Worm (Caenorhabditis elegans) whole organism, L1 larva: ENCODE data around the gene zhit-2.

ENCODE experiments used
- C04F5.9 ChIP-seq: sonication (generic microtip); optimal IDR thresholded peaks from 2 replicates; lab custom pipeline; 2016; ENCODE audit warnings: missing genetic modification characterization, missing compliant biosample characterization
- C16A3.4 ChIP-seq: fragments of 150-350 bp; optimal IDR thresholded peaks from 2 replicates; lab custom pipeline; 2014; ENCODE audit warnings: missing biosample characterization, missing genetic modification characterization
- C34B4.2 ChIP-seq: sonication (generic microtip); optimal IDR thresholded peaks from 2 replicates; lab custom pipeline; 2017; ENCODE audit warnings: mild to moderate bottlenecking, missing genetic modification characterization, missing compliant biosample characterization
- F16B12.6 ChIP-seq: fragments of 150-350 bp; optimal IDR thresholded peaks from 2 replicates; lab custom pipeline; 2014; ENCODE audit warnings: missing biosample characterization, missing genetic modification characterization
- Y116A8C.19 ChIP-seq: sonication (generic microtip); optimal IDR thresholded peaks from 2 replicates; lab custom pipeline; 2016; ENCODE audit warnings: missing compliant biosample characterization, missing genetic modification characterization, borderline replicate concordance
- aha-1 ChIP-seq: fragments of 150-350 bp; optimal IDR thresholded peaks from 2 replicates; lab custom pipeline; 2014; ENCODE audit warnings: missing biosample characterization, missing genetic modification characterization
- aly-2 ChIP-seq: fragments of 150-350 bp; optimal IDR thresholded peaks from 2 replicates; lab custom pipeline; 2014; ENCODE audit warnings: missing biosample characterization, missing genetic modification characterization
- ama-1 ChIP-seq: fragments of 150-350 bp; optimal IDR thresholded peaks from 2 replicates; lab custom pipeline; 2014
- ceh-63 ChIP-seq: fragments of 200-800 bp; sonication (Bioruptor generic); optimal IDR thresholded peaks from 2 replicates; lab custom pipeline; 2018; ENCODE audit warnings: mild to moderate bottlenecking, missing genetic modification characterization, missing compliant biosample characterization
- ceh-88 ChIP-seq: fragments of 200-800 bp; sonication (Bioruptor generic); IDR thresholded peaks from 2 replicates; pipeline ENCODE4 v1.3.6; 2022; ENCODE audit warnings: missing genetic modification characterization, missing compliant biosample characterization
- ceh-90 ChIP-seq: sonication (generic microtip); optimal IDR thresholded peaks from 2 replicates; lab custom pipeline; 2016; ENCODE audit warnings: missing genetic modification characterization, missing compliant biosample characterization
- ces-1 ChIP-seq: fragments of 150-350 bp; optimal IDR thresholded peaks from 2 replicates; lab custom pipeline; 2014; ENCODE audit warnings: missing biosample characterization, missing genetic modification reagents, missing genetic modification characterization
- dsc-1 ChIP-seq: sonication (generic microtip); optimal IDR thresholded peaks from 2 replicates; lab custom pipeline; 2016; ENCODE audit warnings: mild to moderate bottlenecking, missing genetic modification characterization, missing compliant biosample characterization
- efl-1 ChIP-seq, 4 experiments: fragments of 150-350 bp; optimal IDR thresholded peaks in 3 of 4; peaks in 1 of 4; 1 replicate in 1 of 4; 2 replicates in 3 of 4; lab custom pipeline; 2014; ENCODE audit warnings: missing biosample characterization in 2 of 4, missing genetic modification characterization in 2 of 4, missing genetic modification reagents in 2 of 4
- egl-13 ChIP-seq: sonication (generic microtip); optimal IDR thresholded peaks from 2 replicates; lab custom pipeline; 2016; ENCODE audit warnings: missing genotype, missing genetic modification reagents, missing genetic modification characterization, missing compliant biosample characterization
- egl-27 ChIP-seq, 2 experiments: fragments of 150-350 bp in 1 of 2; sonication (generic microtip); optimal IDR thresholded peaks; 3 replicates each; lab custom pipeline; 2017 to 2018; ENCODE audit warnings: missing biosample characterization in 2 of 2, missing genetic modification characterization in 2 of 2, missing genetic modification reagents in 2 of 2
- fkh-4 ChIP-seq: sonication (generic microtip); optimal IDR thresholded peaks from 2 replicates; lab custom pipeline; 2016; ENCODE audit warnings: missing compliant biosample characterization, missing genetic modification characterization, borderline replicate concordance
- fkh-8 ChIP-seq: sonication (generic microtip); optimal IDR thresholded peaks from 2 replicates; lab custom pipeline; 2016; ENCODE audit warnings: mild to moderate bottlenecking, missing genetic modification characterization, missing compliant biosample characterization
- fos-1 ChIP-seq: fragments of 150-350 bp; optimal IDR thresholded peaks from 2 replicates; lab custom pipeline; 2014; ENCODE audit warnings: missing biosample characterization, missing genetic modification characterization
- grh-1 ChIP-seq: fragments of 200-800 bp; sonication (Bioruptor generic); IDR thresholded peaks from 2 replicates; pipeline ENCODE4 v1.3.6; 2022; ENCODE audit warnings: missing genetic modification reagents, missing genetic modification characterization, missing compliant biosample characterization
- hlh-17 ChIP-seq: fragments of 200-800 bp; sonication (Bioruptor generic); optimal IDR thresholded peaks from 2 replicates; lab custom pipeline; 2018; ENCODE audit warnings: missing genetic modification characterization, mild to moderate bottlenecking, missing compliant biosample characterization, moderate library complexity, borderline replicate concordance
- irx-1 ChIP-seq: sonication (generic microtip); optimal IDR thresholded peaks from 2 replicates; lab custom pipeline; 2016; ENCODE audit warnings: missing genetic modification characterization, missing compliant biosample characterization
- isw-1 ChIP-seq: fragments of 200-800 bp; sonication (Bioruptor generic); IDR thresholded peaks from 2 replicates; pipeline ENCODE4 v1.3.6; 2022; ENCODE audit warnings: missing genetic modification characterization, missing compliant biosample characterization
- lin-13 ChIP-seq: fragments of 150-350 bp; optimal IDR thresholded peaks from 2 replicates; lab custom pipeline; 2014; ENCODE audit warnings: missing biosample characterization, missing genetic modification reagents, missing genetic modification characterization
- lin-14 ChIP-seq: fragments of 200-800 bp; sonication (Bioruptor generic); optimal IDR thresholded peaks from 2 replicates; lab custom pipeline; 2018; ENCODE audit warnings: mild to moderate bottlenecking, missing genetic modification characterization, moderate library complexity, missing compliant biosample characterization
- lin-35 ChIP-seq, 2 experiments: fragments of 150-350 bp; optimal IDR thresholded peaks; 2 replicates each; lab custom pipeline; 2014; ENCODE audit warnings: missing biosample characterization in 2 of 2, missing genetic modification characterization in 2 of 2, missing genetic modification reagents in 2 of 2
- lin-39 ChIP-seq: fragments of 150-350 bp; optimal IDR thresholded peaks from 2 replicates; lab custom pipeline; 2014; ENCODE audit warnings: missing biosample characterization, missing genetic modification reagents, missing genetic modification characterization
- lir-3 ChIP-seq: sonication (generic microtip); optimal IDR thresholded peaks from 2 replicates; lab custom pipeline; 2016; ENCODE audit warnings: mild to moderate bottlenecking, missing genetic modification characterization, moderate library complexity, missing compliant biosample characterization; ENCODE audit not compliant: poor library complexity
- lsy-2 ChIP-seq, 2 experiments: fragments of 150-350 bp; optimal IDR thresholded peaks; 2 replicates each; lab custom pipeline; 2014; ENCODE audit warnings: missing biosample characterization in 2 of 2, missing genetic modification characterization in 2 of 2
- mab-9 ChIP-seq: fragments of 200-800 bp; sonication (Bioruptor generic); IDR thresholded peaks from 2 replicates; pipeline ENCODE4 v1.3.6; 2022; ENCODE audit warnings: missing genetic modification reagents, missing genetic modification characterization, missing compliant biosample characterization
- mdl-1 ChIP-seq, 2 experiments: fragments of 150-350 bp; optimal IDR thresholded peaks; 2 replicates each; lab custom pipeline; 2014 to 2017; ENCODE audit warnings: missing biosample characterization in 2 of 2, missing genetic modification characterization in 2 of 2, inconsistent platforms in 1 of 2
- mep-1 ChIP-seq: fragments of 150-350 bp; optimal IDR thresholded peaks from 2 replicates; lab custom pipeline; 2014; ENCODE audit warnings: missing biosample characterization, missing genetic modification characterization
- nhr-11 ChIP-seq: fragments of 150-350 bp; optimal IDR thresholded peaks from 2 replicates; lab custom pipeline; 2014; ENCODE audit warnings: missing biosample characterization, missing genetic modification characterization
- nhr-12 ChIP-seq: sonication (generic microtip); optimal IDR thresholded peaks from 2 replicates; lab custom pipeline; 2017; ENCODE audit warnings: missing biosample characterization, missing genetic modification characterization
- nhr-19 ChIP-seq: fragments of 200-800 bp; sonication (Bioruptor generic); conservative IDR thresholded peaks from 2 replicates; pipeline ENCODE4 v1.3.6; 2022; ENCODE audit warnings: missing genetic modification characterization, missing compliant biosample characterization
- nhr-20 ChIP-seq: sonication (generic microtip); optimal IDR thresholded peaks from 2 replicates; lab custom pipeline; 2016; ENCODE audit warnings: mild to moderate bottlenecking, missing genetic modification characterization, missing compliant biosample characterization
- nhr-47 ChIP-seq: sonication (generic microtip); optimal IDR thresholded peaks from 2 replicates; lab custom pipeline; 2016; ENCODE audit warnings: mild to moderate bottlenecking, missing genetic modification characterization, moderate library complexity, missing compliant biosample characterization
- nhr-71 ChIP-seq: sonication (generic microtip); optimal IDR thresholded peaks from 2 replicates; lab custom pipeline; 2016; ENCODE audit warnings: mild to moderate bottlenecking, missing genetic modification characterization, moderate library complexity, missing compliant biosample characterization
- nhr-77 ChIP-seq: fragments of 150-350 bp; optimal IDR thresholded peaks from 2 replicates; lab custom pipeline; 2014; ENCODE audit warnings: missing biosample characterization, missing genetic modification characterization
- nhr-84 ChIP-seq: sonication (generic microtip); optimal IDR thresholded peaks from 2 replicates; lab custom pipeline; 2017; ENCODE audit warnings: missing biosample characterization, missing genetic modification characterization
- nhr-85 ChIP-seq: sonication (generic microtip); peaks from one replicate; lab custom pipeline; 2016; ENCODE audit warnings: missing genetic modification characterization, inconsistent platforms, missing compliant biosample characterization
- nhr-90 ChIP-seq: sonication (generic microtip); optimal IDR thresholded peaks from 2 replicates; lab custom pipeline; 2016; ENCODE audit warnings: mild to moderate bottlenecking, missing genetic modification characterization, missing compliant biosample characterization; ENCODE audit not compliant: poor library complexity
- rnt-1 ChIP-seq: sonication (generic microtip); optimal IDR thresholded peaks from 2 replicates; lab custom pipeline; 2016; ENCODE audit warnings: mild to moderate bottlenecking, missing genetic modification characterization, moderate library complexity, missing compliant biosample characterization
- skn-1 ChIP-seq: fragments of 150-350 bp; optimal IDR thresholded peaks from 2 replicates; lab custom pipeline; 2014; ENCODE audit warnings: missing biosample characterization, missing genetic modification characterization
- snpc-4 ChIP-seq: fragments of 150-350 bp; optimal IDR thresholded peaks from 2 replicates; lab custom pipeline; 2014; ENCODE audit warnings: missing biosample characterization, missing genetic modification characterization
- snu-23 ChIP-seq: sonication (generic microtip); optimal IDR thresholded peaks from 2 replicates; lab custom pipeline; 2016; ENCODE audit warnings: missing genetic modification characterization, missing compliant biosample characterization
- swsn-7 ChIP-seq: sonication (generic microtip); optimal IDR thresholded peaks from 2 replicates; lab custom pipeline; 2016; ENCODE audit warnings: missing genetic modification characterization, missing compliant biosample characterization
- unc-30 ChIP-seq: sonication (generic microtip); optimal IDR thresholded peaks from 2 replicates; lab custom pipeline; 2017; ENCODE audit warnings: missing biosample characterization, missing genetic modification characterization
- unc-86 ChIP-seq: sonication (generic microtip); optimal IDR thresholded peaks from 2 replicates; lab custom pipeline; 2016; ENCODE audit warnings: missing genetic modification characterization, missing compliant biosample characterization
- vab-15 ChIP-seq: sonication (generic microtip); optimal IDR thresholded peaks from 2 replicates; lab custom pipeline; 2017; ENCODE audit warnings: missing genotype, mild to moderate bottlenecking, missing genetic modification characterization, missing compliant biosample characterization
- xbp-1 ChIP-seq: sonication (generic microtip); optimal IDR thresholded peaks from 2 replicates; lab custom pipeline; 2016; ENCODE audit warnings: missing genetic modification characterization, missing compliant biosample characterization
- zip-4 ChIP-seq: fragments of 200-800 bp; sonication (Bioruptor generic); optimal IDR thresholded peaks from 2 replicates; lab custom pipeline; 2018; ENCODE audit warnings: mild to moderate bottlenecking, missing genetic modification characterization, moderate library complexity, missing compliant biosample characterization
- ztf-11 ChIP-seq, 2 experiments: sonication (generic microtip); optimal IDR thresholded peaks; 2 replicates each; lab custom pipeline; 2016 to 2017; ENCODE audit warnings: missing genetic modification characterization in 2 of 2, missing biosample characterization in 1 of 2, missing compliant biosample characterization in 1 of 2
- ztf-4 ChIP-seq: fragments of 150-350 bp; optimal IDR thresholded peaks from 2 replicates; lab custom pipeline; 2014; ENCODE audit warnings: missing biosample characterization, missing genetic modification characterization

The zhit-2 gene

ce11 chrIII:4283175-4283574, 39.0 kb upstream of the zhit-2 start (continued):
- no peak for TF ChIP-seq ces-1 (GFP tag; lab: Kevin White, UChicago)
- TF ChIP-seq C16A3.4 (tag; lab: Kevin White, UChicago) = no peak
- no peak for TF ChIP-seq zip-4 (GFP tag; lab: Kevin White, UChicago)
- TF ChIP-seq lin-35 (GFP tag; optimal IDR thresholded peaks at IDR 0.05; lab: Kevin White, UChicago) = no peak
- no peak for TF ChIP-seq nhr-47 (tag; lab: Kevin White, UChicago)
- no peak for TF ChIP-seq egl-27 (tag; optimal IDR thresholded peaks at IDR 0.05; lab: Kevin White, UChicago)
- TF ChIP-seq nhr-20 (tag; lab: Kevin White, UChicago) = peak; percentile 55
- TF ChIP-seq Y116A8C.19 = no peak
- no peak for TF ChIP-seq C34B4.2
- TF ChIP-seq unc-30 (tag; lab: Kevin White, UChicago) = no peak
- TF ChIP-seq lin-13 = no peak
- peak; percentile 80 for TF ChIP-seq nhr-71
- no peak for TF ChIP-seq nhr-12 (tag; lab: Kevin White, UChicago)
- no peak for TF ChIP-seq nhr-77 (tag; lab: Kevin White, UChicago)
- no peak for TF ChIP-seq hlh-17 (GFP tag; lab: Kevin White, UChicago)
- no peak for TF ChIP-seq nhr-90 (tag; lab: Kevin White, UChicago)
- TF ChIP-seq grh-1 = no peak
- TF ChIP-seq nhr-85 = peak; percentile 10
- no peak for TF ChIP-seq F16B12.6 (tag; lab: Kevin White, UChicago)
- TF ChIP-seq lir-3 (tag; lab: Kevin White, UChicago) = peak; percentile 53
- no peak for TF ChIP-seq C04F5.9 (tag; lab: Kevin White, UChicago)
- TF ChIP-seq mep-1 (tag; lab: Kevin White, UChicago) = peak; percentile 41
- no peak for TF ChIP-seq nhr-84 (tag; lab: Kevin White, UChicago)
- no peak for TF ChIP-seq xbp-1 (tag; lab: Kevin White, UChicago)
- peak in 1 of 2 experiments; percentile 45 for TF ChIP-seq mdl-1 (tag; optimal IDR thresholded peaks at IDR 0.05; lab: Kevin White, UChicago)
- peak; percentile 85 for TF ChIP-seq lin-14
- no peak for TF ChIP-seq lin-39 (tag; lab: Kevin White, UChicago)
- no peak for TF ChIP-seq irx-1 (tag; lab: Kevin White, UChicago)
- TF ChIP-seq efl-1 (optimal IDR thresholded peaks at IDR 0.05; lab: Kevin White, UChicago) = peak in 1 of 2 experiments; percentile 26
- TF ChIP-seq efl-1 (GFP tag; optimal IDR thresholded peaks at IDR 0.05 in 1 of 2; lab: Kevin White, UChicago) = peak; percentile 2 to 71
- no peak for TF ChIP-seq ceh-90
- TF ChIP-seq isw-1 (GFP tag; lab: Robert Waterston, UW) = no peak
- TF ChIP-seq skn-1 (tag; lab: Kevin White, UChicago) = no peak
- no peak for TF ChIP-seq ztf-11 (tag; optimal IDR thresholded peaks at IDR 0.05; lab: Kevin White, UChicago)
- TF ChIP-seq aly-2 = no peak
- TF ChIP-seq ceh-88 (GFP tag; lab: Robert Waterston, UW) = no peak
- no peak for TF ChIP-seq fkh-8
- TF ChIP-seq nhr-19 (GFP tag; lab: Robert Waterston, UW) = peak; percentile 52
- TF ChIP-seq unc-86 = no peak
- TF ChIP-seq snpc-4 (tag; lab: Kevin White, UChicago) = no peak
- peak; percentile 27 for TF ChIP-seq nhr-11
- TF ChIP-seq fkh-4 (tag; lab: Kevin White, UChicago) = no peak
- TF ChIP-seq lsy-2 (tag; optimal IDR thresholded peaks at IDR 0.05; lab: Kevin White, UChicago) = peak in 1 of 2 experiments; percentile 47
- no peak for TF ChIP-seq ztf-4 (tag; lab: Kevin White, UChicago)
- no peak for TF ChIP-seq aha-1 (tag; lab: Kevin White, UChicago)
- peak; percentile 88 for TF ChIP-seq rnt-1 (tag; lab: Kevin White, UChicago)
- peak; percentile 47 for TF ChIP-seq snu-23 (GFP tag; lab: Kevin White, UChicago)
- TF ChIP-seq egl-13 (tag; lab: Kevin White, UChicago) = no peak
- TF ChIP-seq mab-9 (GFP tag; lab: Robert Waterston, UW) = no peak
- no peak for TF ChIP-seq dsc-1 (tag; lab: Kevin White, UChicago)
- TF ChIP-seq fos-1 (tag; lab: Kevin White, UChicago) = no peak
- no peak for TF ChIP-seq ama-1
- no peak for TF ChIP-seq vab-15 (tag; lab: Kevin White, UChicago)
- TF ChIP-seq swsn-7 (tag; lab: Kevin White, UChicago) = no peak
- no peak for TF ChIP-seq ceh-63 (GFP tag; lab: Kevin White, UChicago)
